Comparison of ENCODE assay signal across 2 fruit fly cellular contexts in genomic region chr3R:27289638-27290037, dm6.
A peak's percentile ranks its signal among the peaks of the same experiment; 100 is the strongest.
TF ChIP-seq lines count a peak whose summit lies in the region.

No protein-coding gene starts in this region.

TF ChIP-seq in whole organism, embryonic, 481 proteins besides CTCF, POLR2A, EP300 and RAD21 (continued from another document and continues in another):
- TF ChIP-seq cwo (GFP tag; optimal IDR thresholded peaks at IDR 0.05; lab: Kevin White, UChicago) = peak; percentile 56
- no peak for TF ChIP-seq chn (GFP tag; optimal IDR thresholded peaks at IDR 0.05; lab: Kevin White, UChicago)
- TF ChIP-seq da (GFP tag; optimal IDR thresholded peaks at IDR 0.05; lab: Kevin White, UChicago) = no peak
- no peak for TF ChIP-seq Bdp1 (GFP tag; optimal IDR thresholded peaks at IDR 0.05; lab: Kevin White, UChicago)
- TF ChIP-seq Gug (GFP tag; IDR thresholded peaks at IDR 0.05; lab: Robert Waterston, UW) = peak; percentile 7; the same call in 1 of the 4 replicates
- no peak for TF ChIP-seq org-1 (GFP tag; optimal IDR thresholded peaks at IDR 0.05; lab: Kevin White, UChicago)
- TF ChIP-seq CG3847 (GFP tag; IDR thresholded peaks at IDR 0.05; lab: Robert Waterston, UW) = no peak
- no peak for TF ChIP-seq CG12299 (tag; optimal IDR thresholded peaks at IDR 0.05; lab: Kevin White, UChicago)
- no peak for TF ChIP-seq gsb (GFP tag; IDR thresholded peaks at IDR 0.05; lab: Robert Waterston, UW)
- TF ChIP-seq crol (GFP tag; IDR thresholded peaks at IDR 0.05; lab: Robert Waterston, UW) = no peak
- peak; percentile 56 for TF ChIP-seq Hsf (GFP tag; optimal IDR thresholded peaks at IDR 0.05; lab: Kevin White, UChicago)
- no peak for TF ChIP-seq CG4854 (GFP tag; optimal IDR thresholded peaks at IDR 0.05; lab: Kevin White, UChicago)
- no peak for TF ChIP-seq disco-r (GFP tag; optimal IDR thresholded peaks at IDR 0.05; lab: Kevin White, UChicago)
- TF ChIP-seq prd (optimal IDR thresholded peaks at IDR 0.05; lab: Kevin White, UChicago) = no peak
- peak; percentile 38; the same call in 2 of the 3 replicates for TF ChIP-seq prd (GFP tag; IDR thresholded peaks at IDR 0.05; lab: Robert Waterston, UW)
- TF ChIP-seq CG14965 (GFP tag; optimal IDR thresholded peaks at IDR 0.05; lab: Kevin White, UChicago; ENCODE audit: borderline replicate concordance) = no peak
- peak; percentile 62; the same call in 1 of the 3 replicates for TF ChIP-seq zfh1 (GFP tag; IDR thresholded peaks at IDR 0.05; lab: Robert Waterston, UW)
- TF ChIP-seq CG17359 (tag; optimal IDR thresholded peaks at IDR 0.05; lab: Kevin White, UChicago) = peak; percentile 48
- no peak for TF ChIP-seq Nf-YC (tag; optimal IDR thresholded peaks at IDR 0.05; lab: Kevin White, UChicago)
- TF ChIP-seq HLHmδ (GFP tag; optimal IDR thresholded peaks at IDR 0.05; lab: Kevin White, UChicago) = no peak
- peak; percentile 14 for TF ChIP-seq CG10209 (GFP tag; optimal IDR thresholded peaks at IDR 0.05; lab: Kevin White, UChicago)
- no peak for TF ChIP-seq exex (tag; optimal IDR thresholded peaks at IDR 0.05; lab: Kevin White, UChicago)
- no peak for TF ChIP-seq CG5245 (GFP tag; optimal IDR thresholded peaks at IDR 0.05; lab: Kevin White, UChicago)
- TF ChIP-seq CG2712 (tag; optimal IDR thresholded peaks at IDR 0.05; lab: Kevin White, UChicago) = peak; percentile 62
- TF ChIP-seq Sry-β (GFP tag; optimal IDR thresholded peaks at IDR 0.05; lab: Kevin White, UChicago) = no peak
- no peak for TF ChIP-seq CG6272 (GFP tag; IDR thresholded peaks at IDR 0.05; lab: Robert Waterston, UW)
- TF ChIP-seq CG1792 (GFP tag; optimal IDR thresholded peaks at IDR 0.05; lab: Kevin White, UChicago) = no peak
- no peak for TF ChIP-seq ase (GFP tag; IDR thresholded peaks at IDR 0.05; lab: Robert Waterston, UW)
- TF ChIP-seq Camta (GFP tag; optimal IDR thresholded peaks at IDR 0.05; lab: Kevin White, UChicago) = no peak
- no peak for TF ChIP-seq Trl (optimal IDR thresholded peaks at IDR 0.05; lab: Kevin White, UChicago)
- no peak for TF ChIP-seq Trl (GFP tag; optimal IDR thresholded peaks at IDR 0.05; lab: Kevin White, UChicago)
- TF ChIP-seq CG10267 (tag; optimal IDR thresholded peaks at IDR 0.05; lab: Kevin White, UChicago) = peak; percentile 17
- no peak for TF ChIP-seq pum (GFP tag; optimal IDR thresholded peaks at IDR 0.05; lab: Kevin White, UChicago)
- peak; percentile 58 for TF ChIP-seq mam (GFP tag; optimal IDR thresholded peaks at IDR 0.05; lab: Kevin White, UChicago)
- no peak for TF ChIP-seq Lim3 (GFP tag; IDR thresholded peaks at IDR 0.05; lab: Robert Waterston, UW)
- TF ChIP-seq Mad (GFP tag; optimal IDR thresholded peaks at IDR 0.05; lab: Kevin White, UChicago) = no peak
- TF ChIP-seq gfzf (GFP tag; optimal IDR thresholded peaks at IDR 0.05; lab: Kevin White, UChicago) = no peak
- TF ChIP-seq unc-4 (GFP tag; IDR thresholded peaks at IDR 0.05; lab: Robert Waterston, UW; ENCODE audit: partially characterized antibody) = no peak
- TF ChIP-seq trem (tag; optimal IDR thresholded peaks at IDR 0.05; lab: Kevin White, UChicago) = no peak
- no peak for TF ChIP-seq HLH3B (GFP tag; IDR thresholded peaks at IDR 0.05; lab: Robert Waterston, UW)
- TF ChIP-seq salm (tag; optimal IDR thresholded peaks at IDR 0.05; lab: Kevin White, UChicago) = no peak
- TF ChIP-seq CG17361 (GFP tag; IDR thresholded peaks at IDR 0.05; lab: Robert Waterston, UW) = 0 out of 3 replicates have a peak, but pooled peaks have one; percentile 28
- peak; percentile 43 for TF ChIP-seq fd96Cb (tag; optimal IDR thresholded peaks at IDR 0.05; lab: Kevin White, UChicago)
- TF ChIP-seq bbx (GFP tag; IDR thresholded peaks at IDR 0.05; lab: Robert Waterston, UW; ENCODE audit: partially characterized antibody) = no peak
- TF ChIP-seq ara (GFP tag; IDR thresholded peaks at IDR 0.05; lab: Robert Waterston, UW) = peak; percentile 39; the same call in 1 of the 2 replicates
- TF ChIP-seq zf30C (GFP tag; optimal IDR thresholded peaks at IDR 0.05; lab: Kevin White, UChicago) = no peak
- peak; percentile 19 for TF ChIP-seq Fer2 (tag; optimal IDR thresholded peaks at IDR 0.05; lab: Kevin White, UChicago)
- TF ChIP-seq ems (GFP tag; optimal IDR thresholded peaks at IDR 0.05; lab: Kevin White, UChicago) = no peak
- peak; percentile 6 for TF ChIP-seq Bteb2 (GFP tag; optimal IDR thresholded peaks at IDR 0.05; lab: Kevin White, UChicago)
- peak; percentile 34; the same call in 1 of the 2 replicates for TF ChIP-seq MBD-R2 (GFP tag; IDR thresholded peaks at IDR 0.05; lab: Robert Waterston, UW)
- TF ChIP-seq Doc2 (GFP tag; IDR thresholded peaks at IDR 0.05; lab: Robert Waterston, UW) = no peak
- peak; percentile 58 for TF ChIP-seq dysf (GFP tag; IDR thresholded peaks at IDR 0.05; lab: Robert Waterston, UW)
- TF ChIP-seq amos (GFP tag; IDR thresholded peaks at IDR 0.05; lab: Robert Waterston, UW; ENCODE audit: partially characterized antibody) = no peak
- peak; percentile 65 for TF ChIP-seq slbo (GFP tag; IDR thresholded peaks at IDR 0.05; lab: Robert Waterston, UW)
- TF ChIP-seq CG13775 (GFP tag; optimal IDR thresholded peaks at IDR 0.05; lab: Kevin White, UChicago) = no peak
- no peak for TF ChIP-seq knrl (GFP tag; IDR thresholded peaks at IDR 0.05; lab: Robert Waterston, UW; ENCODE audit: partially characterized antibody)
- no peak for TF ChIP-seq kay (GFP tag; optimal IDR thresholded peaks at IDR 0.05; lab: Kevin White, UChicago)
- TF ChIP-seq CG4820 (GFP tag; optimal IDR thresholded peaks at IDR 0.05; lab: Kevin White, UChicago) = no peak
- TF ChIP-seq Dad (GFP tag; optimal IDR thresholded peaks at IDR 0.05; lab: Kevin White, UChicago) = no peak
- peak; percentile 50 for TF ChIP-seq scrt (GFP tag; optimal IDR thresholded peaks at IDR 0.05; lab: Kevin White, UChicago)
- no peak for TF ChIP-seq Opbp (GFP tag; IDR thresholded peaks at IDR 0.05; lab: Robert Waterston, UW; ENCODE audit: partially characterized antibody)
- no peak for TF ChIP-seq Usf (GFP tag; optimal IDR thresholded peaks at IDR 0.05; lab: Kevin White, UChicago)
- TF ChIP-seq CG11247 (GFP tag; IDR thresholded peaks at IDR 0.05; lab: Robert Waterston, UW) = no peak
- no peak for TF ChIP-seq Optix (GFP tag; IDR thresholded peaks at IDR 0.05; lab: Robert Waterston, UW)
- no peak for TF ChIP-seq CG10565 (GFP tag; optimal IDR thresholded peaks at IDR 0.05; lab: Kevin White, UChicago)
- no peak for TF ChIP-seq hkb (optimal IDR thresholded peaks at IDR 0.05; lab: Kevin White, UChicago)
- no peak for TF ChIP-seq hkb (GFP tag; IDR thresholded peaks at IDR 0.05; lab: Robert Waterston, UW)

TF ChIP-seq in whole organism, prepupa, 60 proteins besides CTCF, POLR2A, EP300 and RAD21 (continued from another document):
- peak; percentile 12 for TF ChIP-seq CG16779 (tag; optimal IDR thresholded peaks at IDR 0.05; lab: Kevin White, UChicago)
- TF ChIP-seq CG6808 (GFP tag; optimal IDR thresholded peaks at IDR 0.05; lab: Kevin White, UChicago) = no peak
- TF ChIP-seq cyc (GFP tag; optimal IDR thresholded peaks at IDR 0.05; lab: Kevin White, UChicago) = peak; percentile 10
- peak; percentile 31 for TF ChIP-seq esn (GFP tag; optimal IDR thresholded peaks at IDR 0.05; lab: Kevin White, UChicago)
- peak; percentile 41 for TF ChIP-seq Met (GFP tag; optimal IDR thresholded peaks at IDR 0.05; lab: Kevin White, UChicago)
TF ChIP-seq in whole organism, prepupa: peak in this region for 20.
